Fruit fly (Drosophila melanogaster): ENCODE data around the gene CG11837.

CG11837 gene

DNA sequence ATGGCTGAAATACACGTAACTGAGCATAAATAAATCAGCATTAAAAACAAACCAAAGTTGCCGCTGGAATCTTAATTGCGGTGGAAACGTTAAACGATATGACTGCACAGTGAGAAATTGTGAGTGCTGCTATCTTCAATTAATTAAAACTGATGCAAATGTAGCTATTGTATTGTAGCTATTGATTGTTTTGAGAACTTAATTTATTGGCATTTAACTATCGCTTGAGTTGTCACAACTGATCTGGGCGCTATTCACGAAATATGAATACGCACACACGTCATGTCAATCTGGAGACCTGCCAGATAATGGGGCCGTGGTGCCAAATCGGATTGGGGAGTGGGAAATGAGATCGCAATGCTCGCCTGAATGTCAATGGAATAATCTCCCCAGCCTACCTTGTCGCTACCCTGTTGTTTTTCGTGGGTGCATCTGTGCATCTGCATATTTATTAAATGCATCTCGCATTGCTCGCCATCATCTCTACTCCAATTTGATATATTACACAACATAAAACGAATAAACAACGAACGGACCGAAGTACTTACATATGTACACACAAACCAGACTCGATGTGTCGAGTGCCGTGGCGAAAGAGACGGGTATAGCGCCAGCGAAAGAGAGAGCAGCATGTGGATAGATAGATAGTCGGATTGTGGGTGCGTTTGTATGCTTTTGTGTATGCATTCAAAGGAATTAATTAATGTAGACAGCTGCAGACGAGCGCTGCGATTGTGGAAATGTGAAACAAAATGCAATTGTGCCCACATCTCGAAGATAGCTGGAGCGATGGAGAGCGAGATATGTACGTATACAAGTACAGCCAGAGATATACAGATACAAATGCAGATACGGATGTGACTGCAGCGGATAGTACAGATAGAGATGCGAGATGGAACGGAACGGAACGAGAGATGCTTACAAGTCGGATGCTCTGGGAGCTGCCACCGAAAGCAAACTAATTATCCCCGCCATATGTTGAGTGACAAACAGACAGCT lies 34.5 kb downstream of the CG11837 start (continued):
- no peak for TF ChIP-seq CG15011 (GFP tag; optimal IDR thresholded peaks at IDR 0.05)
- TF ChIP-seq Med (GFP tag), result peak; percentile 55
- TF ChIP-seq D19B (GFP tag; optimal IDR thresholded peaks at IDR 0.05), result no peak
- peak; percentile 89 for TF ChIP-seq twi (tag; optimal IDR thresholded peaks at IDR 0.05)
- peak; percentile 1 for TF ChIP-seq CG10979 (tag; optimal IDR thresholded peaks at IDR 0.05)
- no peak for TF ChIP-seq ranshi (GFP tag; IDR thresholded peaks at IDR 0.05)
- TF ChIP-seq kah (GFP tag; optimal IDR thresholded peaks at IDR 0.05), result no peak
- TF ChIP-seq dati (GFP tag; IDR thresholded peaks at IDR 0.05), result no peak
- TF ChIP-seq CG13775 (GFP tag; optimal IDR thresholded peaks at IDR 0.05), result no peak
- no peak for TF ChIP-seq sim (GFP tag; IDR thresholded peaks at IDR 0.05)
- no peak for TF ChIP-seq CG10565 (GFP tag; optimal IDR thresholded peaks at IDR 0.05)
- peak; percentile 19 for TF ChIP-seq CG17359 (tag; optimal IDR thresholded peaks at IDR 0.05)
- no peak for TF ChIP-seq inv (GFP tag; IDR thresholded peaks at IDR 0.05; ENCODE audit: partially characterized antibody)
- TF ChIP-seq Neu2 (GFP tag; optimal IDR thresholded peaks at IDR 0.05; ENCODE audit: borderline replicate concordance), result no peak
- peak; percentile 63; the same call in 1 of the 2 replicates for TF ChIP-seq CG32767 (GFP tag; IDR thresholded peaks at IDR 0.05)
- TF ChIP-seq Bdp1 (GFP tag; optimal IDR thresholded peaks at IDR 0.05), result no peak
- TF ChIP-seq CG14860 (GFP tag; IDR thresholded peaks at IDR 0.05; ENCODE audit: partially characterized antibody), result no peak
- no peak for TF ChIP-seq sna (GFP tag; IDR thresholded peaks at IDR 0.05; ENCODE audit: partially characterized antibody)
- no peak for TF ChIP-seq ap (GFP tag; IDR thresholded peaks at IDR 0.05)
- TF ChIP-seq Optix (GFP tag; IDR thresholded peaks at IDR 0.05), result no peak
- TF ChIP-seq croc (GFP tag; conservative IDR thresholded peaks at IDR 0.05), result no peak
- TF ChIP-seq Myb (GFP tag; optimal IDR thresholded peaks at IDR 0.05), result no peak
- TF ChIP-seq CG1602 (GFP tag; optimal IDR thresholded peaks at IDR 0.05), result no peak
- TF ChIP-seq CG4730 (GFP tag; IDR thresholded peaks at IDR 0.05), result no peak
- 0 out of 2 replicates have a peak, but pooled peaks have one; percentile 8 for TF ChIP-seq Drgx (GFP tag; IDR thresholded peaks at IDR 0.05)
- TF ChIP-seq CG31224 (GFP tag; IDR thresholded peaks at IDR 0.05), result no peak
- no peak for TF ChIP-seq vfl (GFP tag; optimal IDR thresholded peaks at IDR 0.05)
- no peak for TF ChIP-seq chif (GFP tag; optimal IDR thresholded peaks at IDR 0.05)
- no peak for TF ChIP-seq CG13624 (GFP tag; optimal IDR thresholded peaks at IDR 0.05)
- TF ChIP-seq CG13894 (tag; optimal IDR thresholded peaks at IDR 0.05), result no peak
- TF ChIP-seq CG6175 (GFP tag; IDR thresholded peaks at IDR 0.05), result no peak
- TF ChIP-seq CG6689 (GFP tag; IDR thresholded peaks at IDR 0.05), result no peak
- TF ChIP-seq CG7556 (GFP tag; optimal IDR thresholded peaks at IDR 0.05), result no peak
- peak in 1 of 2 experiments; percentile 22 for TF ChIP-seq Hr78 (GFP tag; optimal IDR thresholded peaks at IDR 0.05)
- TF ChIP-seq CG10267 (tag; optimal IDR thresholded peaks at IDR 0.05), result no peak
- TF ChIP-seq exex (tag; optimal IDR thresholded peaks at IDR 0.05), result no peak
- no peak for TF ChIP-seq Dref (GFP tag; IDR thresholded peaks at IDR 0.05)
- TF ChIP-seq psq (GFP tag; optimal IDR thresholded peaks at IDR 0.05), result no peak
- TF ChIP-seq crp (GFP tag; optimal IDR thresholded peaks at IDR 0.05), result no peak
- TF ChIP-seq Hand (GFP tag; optimal IDR thresholded peaks at IDR 0.05), result no peak
- peak; percentile 38 for TF ChIP-seq CG15601 (tag; optimal IDR thresholded peaks at IDR 0.05)
- no peak for TF ChIP-seq prd (optimal IDR thresholded peaks at IDR 0.05)
- no peak for TF ChIP-seq prd (GFP tag; IDR thresholded peaks at IDR 0.05)
- TF ChIP-seq pita (GFP tag; optimal IDR thresholded peaks at IDR 0.05), result no peak
- no peak for TF ChIP-seq Poxn (GFP tag; IDR thresholded peaks at IDR 0.05)
- TF ChIP-seq tio (GFP tag; optimal IDR thresholded peaks at IDR 0.05), result no peak
- no peak for TF ChIP-seq nerfin-2 (GFP tag; IDR thresholded peaks at IDR 0.05; ENCODE audit: partially characterized antibody)
- TF ChIP-seq rib (GFP tag; IDR thresholded peaks at IDR 0.05), result no peak
- TF ChIP-seq CG10431 (GFP tag; optimal IDR thresholded peaks at IDR 0.05), result no peak

Data from whole organism, embryonic.